Worm (Caenorhabditis elegans) whole organism, late embryonic: Measurements from ENCODE around the gene idpb-2.
"Not testable (repeated sequence)": the region's sequence is repeated elsewhere in the genome, so short reads cannot be mapped to it uniquely, and the experiment has no call there.

Experiments
- C08G9.2 ChIP-seq: sonication (generic microtip); optimal IDR thresholded peaks from 2 replicates; lab custom pipeline; 2016; ENCODE audit warnings: mild to moderate bottlenecking, missing genetic modification characterization, moderate library complexity, missing compliant biosample characterization
- C38D4.7 ChIP-seq: fragments of 200-800 bp; sonication (Bioruptor generic); optimal IDR thresholded peaks from 2 replicates; lab custom pipeline; 2018; ENCODE audit warnings: mild to moderate bottlenecking, missing genetic modification characterization, moderate library complexity, missing compliant biosample characterization
- F13H6.1 ChIP-seq: sonication (generic microtip); optimal IDR thresholded peaks from 2 replicates; lab custom pipeline; 2016; ENCODE audit warnings: missing genetic modification characterization, missing compliant biosample characterization
- K09A11.1 ChIP-seq: sonication (generic microtip); optimal IDR thresholded peaks from 2 replicates; lab custom pipeline; 2017; ENCODE audit warnings: antibody characterized with exemption, mild to moderate bottlenecking, missing genetic modification characterization, missing compliant biosample characterization; ENCODE audit not compliant: insufficient read depth
- T23F11.4 ChIP-seq: fragments of 200-800 bp; sonication (Bioruptor generic); optimal IDR thresholded peaks from 2 replicates; lab custom pipeline; 2018; ENCODE audit warnings: mild to moderate bottlenecking, missing genetic modification characterization, missing compliant biosample characterization
- ahr-1 ChIP-seq: sonication (generic microtip); optimal IDR thresholded peaks from 2 replicates; lab custom pipeline; 2016; ENCODE audit warnings: missing genetic modification characterization, missing compliant biosample characterization
- ama-1 ChIP-seq: fragments of 150-350 bp; optimal IDR thresholded peaks from 2 replicates; lab custom pipeline; 2014
- ceh-14 ChIP-seq: sonication (generic microtip); optimal IDR thresholded peaks from 2 replicates; lab custom pipeline; 2016; ENCODE audit warnings: missing genotype, missing genetic modification characterization, missing compliant biosample characterization
- ceh-2 ChIP-seq: sonication (generic microtip); optimal IDR thresholded peaks from 2 replicates; lab custom pipeline; 2016; ENCODE audit warnings: missing genotype, missing genetic modification characterization, missing compliant biosample characterization
- ceh-22 ChIP-seq: sonication (generic microtip); optimal IDR thresholded peaks from 2 replicates; lab custom pipeline; 2017; ENCODE audit warnings: missing biosample characterization, missing genetic modification characterization
- ceh-24 ChIP-seq: sonication (generic microtip); optimal IDR thresholded peaks from 2 replicates; lab custom pipeline; 2016; ENCODE audit warnings: mild to moderate bottlenecking, missing genetic modification characterization, missing compliant biosample characterization
- ceh-30 ChIP-seq: fragments of 150-350 bp; optimal IDR thresholded peaks from 2 replicates; lab custom pipeline; 2014; ENCODE audit warnings: missing biosample characterization, missing genetic modification characterization
- ceh-34 ChIP-seq: sonication (generic microtip); optimal IDR thresholded peaks from 2 replicates; lab custom pipeline; 2016; ENCODE audit warnings: mild to moderate bottlenecking, missing genetic modification characterization, missing compliant biosample characterization
- ceh-48 ChIP-seq: sonication (generic microtip); optimal IDR thresholded peaks from 2 replicates; lab custom pipeline; 2016; ENCODE audit warnings: missing genetic modification characterization, inconsistent platforms, missing compliant biosample characterization
- ceh-9 ChIP-seq: sonication (generic microtip); optimal IDR thresholded peaks from 2 replicates; lab custom pipeline; 2016; ENCODE audit warnings: mild to moderate bottlenecking, missing genetic modification characterization, inconsistent platforms, missing compliant biosample characterization
- che-1 ChIP-seq: sonication (generic microtip); optimal IDR thresholded peaks from 2 replicates; lab custom pipeline; 2016; ENCODE audit warnings: mild to moderate bottlenecking, missing genetic modification characterization, missing compliant biosample characterization
- ets-4 ChIP-seq: sonication (generic microtip); optimal IDR thresholded peaks from 2 replicates; lab custom pipeline; 2016; ENCODE audit warnings: missing genetic modification characterization, missing compliant biosample characterization
- fax-1 ChIP-seq: sonication (generic microtip); optimal IDR thresholded peaks from 2 replicates; lab custom pipeline; 2016; ENCODE audit warnings: missing genotype, missing genetic modification characterization, missing compliant biosample characterization
- fkh-10 ChIP-seq: fragments of 150-350 bp; optimal IDR thresholded peaks from 2 replicates; lab custom pipeline; 2014; ENCODE audit warnings: missing biosample characterization, missing genetic modification reagents, missing genetic modification characterization
- hlh-15 ChIP-seq: sonication (generic microtip); optimal IDR thresholded peaks from 2 replicates; lab custom pipeline; 2016; ENCODE audit warnings: missing genetic modification characterization, missing compliant biosample characterization
- hlh-30 ChIP-seq: sonication (generic microtip); optimal IDR thresholded peaks from 2 replicates; lab custom pipeline; 2017; ENCODE audit warnings: antibody characterized with exemption, missing genetic modification characterization, missing compliant biosample characterization; ENCODE audit not compliant: insufficient read depth
- hlh-8 ChIP-seq: sonication (generic microtip); optimal IDR thresholded peaks from 2 replicates; lab custom pipeline; 2016; ENCODE audit warnings: missing genotype, missing genetic modification characterization, missing compliant biosample characterization
- lim-6 ChIP-seq: sonication (generic microtip); optimal IDR thresholded peaks from 2 replicates; lab custom pipeline; 2016; ENCODE audit warnings: missing genetic modification characterization, missing compliant biosample characterization
- lin-11 ChIP-seq: fragments of 200-800 bp; sonication (Bioruptor generic); optimal IDR thresholded peaks from 2 replicates; lab custom pipeline; 2018; ENCODE audit warnings: mild to moderate bottlenecking, missing genetic modification characterization, missing compliant biosample characterization
- madf-2 ChIP-seq: sonication (generic microtip); optimal IDR thresholded peaks from 2 replicates; lab custom pipeline; 2017; ENCODE audit warnings: missing genetic modification characterization, missing compliant biosample characterization
- mec-3 ChIP-seq: sonication (generic microtip); optimal IDR thresholded peaks from 2 replicates; lab custom pipeline; 2016; ENCODE audit warnings: borderline replicate concordance, missing genetic modification characterization, missing compliant biosample characterization
- odd-2 ChIP-seq: sonication (generic microtip); optimal IDR thresholded peaks from 2 replicates; lab custom pipeline; 2017; ENCODE audit warnings: antibody characterized with exemption, mild to moderate bottlenecking, missing genetic modification characterization, missing compliant biosample characterization
- pag-3 ChIP-seq: sonication (generic microtip); optimal IDR thresholded peaks from 2 replicates; lab custom pipeline; 2016; ENCODE audit warnings: missing compliant biosample characterization, missing genetic modification characterization, borderline replicate concordance
- pha-2 ChIP-seq: sonication (generic microtip); optimal IDR thresholded peaks from 2 replicates; lab custom pipeline; 2017; ENCODE audit warnings: mild to moderate bottlenecking, missing genetic modification characterization, missing compliant biosample characterization
- pha-4 ChIP-seq: fragments of 150-350 bp; optimal IDR thresholded peaks from 2 replicates; lab custom pipeline; 2018; ENCODE audit warnings: missing biosample characterization, missing genetic modification reagents, missing genetic modification characterization
- pqm-1 ChIP-seq: sonication (generic microtip); optimal IDR thresholded peaks from 2 replicates; lab custom pipeline; 2016; ENCODE audit warnings: missing genetic modification characterization, missing compliant biosample characterization
- ref-2 ChIP-seq: sonication (generic microtip); optimal IDR thresholded peaks from 2 replicates; lab custom pipeline; 2016; ENCODE audit warnings: missing genetic modification characterization, missing compliant biosample characterization
- sox-4 ChIP-seq: sonication (generic microtip); optimal IDR thresholded peaks from 2 replicates; lab custom pipeline; 2017; ENCODE audit warnings: mild to moderate bottlenecking, missing genetic modification characterization, inconsistent platforms, missing compliant biosample characterization
- tbx-7 ChIP-seq: sonication (generic microtip); optimal IDR thresholded peaks from 2 replicates; lab custom pipeline; 2016; ENCODE audit warnings: missing genotype, missing genetic modification characterization, missing compliant biosample characterization
- unc-3 ChIP-seq, 2 experiments: fragments of 200-800 bp in 1 of 2; sonication (Bioruptor generic) in 1 of 2; sonication (generic microtip) in 1 of 2; conservative IDR thresholded peaks in 1 of 2; optimal IDR thresholded peaks in 1 of 2; 2 replicates each; pipeline versions ENCODE4 v1.3.6 to Lab custom; 2016 to 2022; ENCODE audit warnings: missing compliant biosample characterization in 2 of 2, missing genetic modification characterization in 2 of 2, missing genetic modification reagents in 1 of 2
- unc-42 ChIP-seq: sonication (generic microtip); optimal IDR thresholded peaks from 2 replicates; lab custom pipeline; 2016; ENCODE audit warnings: missing genotype, missing genetic modification characterization, missing compliant biosample characterization
- unc-55 ChIP-seq: sonication (generic microtip); optimal IDR thresholded peaks from 2 replicates; lab custom pipeline; 2017; ENCODE audit warnings: missing biosample characterization, missing genetic modification reagents, missing genetic modification characterization
- ztf-16 ChIP-seq: sonication (generic microtip); optimal IDR thresholded peaks from 2 replicates; lab custom pipeline; 2017; ENCODE audit warnings: missing genetic modification characterization, missing compliant biosample characterization

idpb-2 gene

DNA sequence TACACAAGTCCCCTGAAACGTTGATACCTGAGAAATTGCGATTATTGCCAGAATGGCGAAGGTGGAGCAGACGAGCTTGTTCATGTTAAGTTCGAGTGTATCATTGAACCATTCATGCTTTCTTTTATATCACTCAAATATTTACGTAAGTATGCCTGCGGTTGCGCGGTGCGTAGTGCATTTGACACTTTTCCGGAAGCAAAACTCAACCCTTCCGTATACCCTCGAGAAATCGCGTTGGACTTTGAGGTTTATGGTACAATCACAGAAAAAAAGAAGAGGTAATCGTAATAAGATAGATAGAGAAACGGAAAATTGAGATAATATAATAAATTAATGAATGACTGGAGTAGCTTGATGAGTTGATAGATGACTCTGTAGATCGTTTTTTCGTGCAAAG is at the start of gene idpb-2:
idpb-2 (minus strand) TSS at position 101 of the 400 bp plus-strand sequence.
- TF ChIP-seq tbx-7 (tag; lab: Kevin White, UChicago) (no peak), mec-3 (tag; lab: Kevin White, UChicago) (no peak), ztf-16 (no peak), ets-4 (no peak), ama-1 (lab: Kevin White, UChicago) (no peak), K09A11.1 (tag; lab: Kevin White, UChicago) (no peak), lin-11 (tag; lab: Kevin White, UChicago) (no peak), ceh-22 (tag; lab: Kevin White, UChicago) (no peak), ceh-34 (no peak), hlh-15 (tag; lab: Kevin White, UChicago) (no peak), ref-2 (no peak), ceh-48 (no peak), lim-6 (tag; lab: Kevin White, UChicago) (no peak), hlh-30 (tag; lab: Kevin White, UChicago) (no peak), pha-2 (tag; lab: Kevin White, UChicago) (no peak), C38D4.7 (GFP tag; lab: Kevin White, UChicago) (no peak), T23F11.4 (GFP tag; lab: Kevin White, UChicago) (no peak), F13H6.1 (no peak), pag-3 (tag; lab: Kevin White, UChicago) (no peak)

DNA sequence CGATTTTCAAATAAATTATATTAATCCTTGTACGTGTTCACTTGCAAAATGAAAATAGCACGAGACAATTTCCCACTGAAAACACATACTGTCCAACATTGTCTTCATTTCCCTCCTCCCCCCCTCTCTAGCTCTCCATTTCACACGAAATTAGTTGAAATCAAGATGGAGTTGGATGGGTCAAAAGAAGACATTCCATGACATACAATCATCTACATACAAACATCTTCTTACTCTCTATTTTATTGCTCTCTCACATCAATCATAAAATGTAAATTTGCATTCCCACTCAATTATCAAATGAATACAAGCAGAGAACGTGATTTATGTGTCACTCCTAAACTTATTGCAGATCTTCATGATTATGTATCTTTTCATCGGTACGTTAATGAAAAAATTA is 46.3 kb upstream of the idpb-2 start, which contains the start of gene srsy-1:
srsy-1 (plus strand) TSS at position 301 of the 400 bp plus-strand sequence.
- TF ChIP-seq tbx-7 (tag; lab: Kevin White, UChicago) = no peak
- no peak for TF ChIP-seq unc-42 (tag; lab: Kevin White, UChicago)
- no peak for TF ChIP-seq odd-2 (tag; lab: Kevin White, UChicago)
- TF ChIP-seq ceh-9 = no peak
- no peak for TF ChIP-seq unc-55 (GFP tag; lab: Kevin White, UChicago)
- TF ChIP-seq fax-1 (tag; lab: Kevin White, UChicago) = no peak
- TF ChIP-seq ceh-14 (tag; lab: Kevin White, UChicago) = no peak
- TF ChIP-seq ceh-34 = no peak
- TF ChIP-seq ceh-24 = no peak
- TF ChIP-seq che-1 (tag; lab: Kevin White, UChicago) = no peak
- TF ChIP-seq ceh-48 = no peak
- no peak for TF ChIP-seq pqm-1 (tag; lab: Kevin White, UChicago)
- TF ChIP-seq pag-3 (tag; lab: Kevin White, UChicago) = no peak
- no peak for TF ChIP-seq mec-3 (tag; lab: Kevin White, UChicago)
- TF ChIP-seq ahr-1 (tag; lab: Kevin White, UChicago) = no peak
- TF ChIP-seq ama-1 (lab: Kevin White, UChicago) = no peak
- no peak for TF ChIP-seq sox-4

DNA sequence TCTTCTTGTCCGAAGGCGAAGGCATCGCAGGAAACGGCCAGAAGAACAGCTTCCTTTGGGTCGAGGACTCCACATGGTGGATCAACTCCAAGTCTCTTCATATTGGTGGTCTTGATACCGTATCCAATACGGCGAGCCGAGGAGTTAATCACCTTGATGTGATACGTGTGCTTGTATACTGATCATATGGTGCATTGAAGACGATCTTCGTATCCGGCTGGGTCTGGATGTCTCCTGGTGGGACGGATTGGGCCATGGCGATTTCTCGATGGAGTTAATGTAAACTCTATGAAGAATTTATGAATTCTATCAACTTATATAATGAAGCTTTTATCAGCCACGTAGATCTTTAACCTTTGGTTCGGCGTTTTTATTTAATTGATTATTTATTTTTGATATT is 45.8 kb upstream of the idpb-2 start, which contains the start of gene msp-74:
msp-74 (minus strand) TSS at position 101 of the 400 bp plus-strand sequence.
- not testable (repeated sequence) for TF ChIP-seq hlh-30, pag-3, ceh-14 (tag; lab: Kevin White, UChicago)
- TF ChIP-seq, all 69 proteins: peak for 0; not testable (repeated sequence) for 69

DNA sequence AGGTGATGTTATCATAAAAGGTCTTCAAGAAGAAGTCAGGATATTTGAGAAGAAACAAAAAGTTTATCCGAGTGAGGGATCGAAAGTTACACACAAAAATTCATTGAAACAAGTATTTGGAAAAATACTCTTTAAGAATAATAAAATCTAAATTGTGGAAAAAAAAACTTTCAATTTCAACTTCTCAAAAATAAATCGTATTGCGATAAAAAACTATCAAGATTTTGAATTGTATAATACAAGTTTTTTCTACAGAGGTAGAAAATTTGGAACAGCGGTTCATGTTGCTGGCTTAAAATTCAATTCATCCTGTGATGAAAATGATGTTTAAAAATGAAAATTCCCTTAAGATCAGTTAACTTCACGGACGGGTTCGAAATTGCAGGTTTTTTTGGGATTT is 42.7 kb upstream of the idpb-2 start, which contains the start of gene F09C12.8:
F09C12.8 (plus strand) TSS at position 301 of the 400 bp plus-strand sequence.
- TF ChIP-seq lim-6 (tag; lab: Kevin White, UChicago) = no peak
- TF ChIP-seq ceh-14 (tag; lab: Kevin White, UChicago) = no peak
- TF ChIP-seq ceh-2 (tag; lab: Kevin White, UChicago) = no peak
- TF ChIP-seq C08G9.2 (tag; lab: Kevin White, UChicago) = no peak
- TF ChIP-seq ahr-1 (tag; lab: Kevin White, UChicago) = no peak
- no peak for TF ChIP-seq ceh-30 (tag; lab: Kevin White, UChicago)
- TF ChIP-seq madf-2 (tag; lab: Kevin White, UChicago) = no peak
- TF ChIP-seq pha-4 (tag; lab: Kevin White, UChicago) = no peak
- no peak for TF ChIP-seq fkh-10 (GFP tag; lab: Kevin White, UChicago)
- no peak for TF ChIP-seq che-1 (tag; lab: Kevin White, UChicago)
- TF ChIP-seq unc-3 (GFP tag; conservative IDR thresholded peaks at IDR 0.05; lab: Robert Waterston, UW) = no peak
- no peak for TF ChIP-seq unc-3 (tag; optimal IDR thresholded peaks at IDR 0.05; lab: Kevin White, UChicago)
- TF ChIP-seq ztf-16 = no peak
- no peak for TF ChIP-seq ceh-22 (tag; lab: Kevin White, UChicago)
- no peak for TF ChIP-seq hlh-30 (tag; lab: Kevin White, UChicago)
- TF ChIP-seq hlh-15 (tag; lab: Kevin White, UChicago) = no peak
- TF ChIP-seq hlh-8 (tag; lab: Kevin White, UChicago) = no peak
- no peak for TF ChIP-seq F13H6.1
- no peak for TF ChIP-seq K09A11.1 (tag; lab: Kevin White, UChicago)
- TF ChIP-seq, all 69 proteins: peak for 0
